Worm (Caenorhabditis elegans) whole organism, dauer: ENCODE measurements around the gene F21D12.2.

Experiments
- unc-62 ChIP-seq: sonication (generic microtip); optimal IDR thresholded peaks from 2 replicates; lab custom pipeline; 2017; ENCODE audit warnings: missing biosample characterization, missing genetic modification reagents, missing genetic modification characterization

Gene F21D12.2

DNA sequence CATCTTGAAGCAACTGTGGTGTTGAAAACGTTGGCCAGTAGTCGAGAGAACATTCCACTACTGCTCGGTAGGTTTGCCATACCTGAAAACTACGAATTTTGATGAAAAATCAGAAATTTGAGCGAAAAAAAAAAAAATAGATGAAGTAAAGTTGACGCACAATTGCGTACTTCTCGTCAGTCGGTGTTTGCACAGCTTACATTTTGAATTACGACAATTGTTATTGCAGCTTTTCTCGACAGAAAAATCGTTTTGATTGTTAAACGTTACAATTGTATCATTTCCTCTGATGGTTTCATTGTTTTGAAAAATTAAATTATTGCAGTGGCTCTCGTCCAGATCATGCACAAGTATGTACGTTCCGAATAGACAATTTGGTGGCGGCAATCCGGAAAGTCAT lies 7.5 kb upstream of the F21D12.2 start, which contains the start of the genes F45E12.5 and cnep-1:
Gene F45E12.5 (minus strand): TSS at position 93 of the 400 bp plus-strand sequence.
Gene cnep-1 (plus strand): TSS at position 326 of the 400 bp plus-strand sequence.
- TF ChIP-seq unc-62: no peak

ce11 chrII:7314083-7314482 lies 3.5 kb upstream of the F21D12.2 start, which contains the start of gene F45E12.6:
Gene F45E12.6 (minus strand): TSS chrII:7314183.
- TF ChIP-seq unc-62: no peak

DNA sequence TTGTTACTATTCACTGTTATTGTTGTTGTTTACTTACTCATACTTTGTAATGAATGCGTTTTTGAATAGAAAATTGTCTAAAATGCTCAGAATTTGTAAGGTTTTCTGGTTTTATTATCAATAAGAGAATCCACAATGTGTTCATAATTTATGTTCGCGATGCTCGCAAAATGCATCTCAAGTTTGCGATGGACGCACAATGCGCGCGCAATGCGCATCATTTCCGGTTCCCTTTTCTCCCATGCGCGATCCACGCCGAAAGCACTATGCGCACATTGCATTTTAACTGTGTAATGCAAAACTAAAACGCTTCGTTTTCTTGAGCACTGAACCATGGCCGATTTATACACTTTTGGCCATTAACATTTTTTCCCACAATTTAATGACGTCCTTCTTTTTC lies 1.9 kb downstream of the F21D12.2 start:
- no peak for TF ChIP-seq unc-62

DNA sequence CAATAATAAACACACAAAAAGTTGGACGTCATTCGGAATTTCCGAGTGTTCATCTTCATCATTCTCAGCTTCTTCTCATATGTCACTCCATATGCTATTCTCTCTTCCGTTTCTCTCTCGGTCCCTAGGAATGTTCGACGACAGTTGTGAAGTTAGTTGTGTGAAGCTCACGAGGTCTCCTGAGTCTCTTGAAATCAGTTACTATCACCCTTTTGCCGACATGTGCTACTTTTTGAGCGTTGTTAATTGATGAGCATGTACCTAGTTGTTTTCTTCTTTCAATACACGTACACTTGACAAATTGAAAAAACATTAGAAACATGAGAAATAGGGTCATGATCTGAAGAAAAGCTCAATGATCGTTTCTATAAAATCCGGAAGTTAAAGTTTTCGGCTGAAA lies 5.7 kb downstream of the F21D12.2 start:
- TF ChIP-seq unc-62: no peak

DNA sequence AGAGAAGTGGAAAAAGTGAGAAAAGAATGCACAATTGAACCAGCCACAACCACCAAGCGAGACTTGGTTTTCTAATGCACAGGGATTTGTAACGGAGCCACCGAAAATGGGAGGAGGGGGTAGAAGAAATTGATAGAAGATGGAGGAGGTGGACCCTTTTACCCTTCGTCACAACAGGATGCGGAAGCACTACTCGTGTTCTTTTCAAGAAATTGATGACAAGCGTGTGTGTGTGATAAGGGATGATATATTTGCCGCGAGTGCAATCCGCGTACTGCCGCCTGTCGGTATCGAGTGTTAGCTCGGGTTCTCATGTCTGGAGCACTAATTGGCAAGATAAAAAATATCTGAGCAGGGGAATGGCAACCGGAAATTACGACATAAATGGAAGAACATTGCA lies 6.4 kb downstream of the F21D12.2 start, which contains the start of gene F21D12.3:
Gene F21D12.3 (minus strand): TSS at position 101 of the 400 bp plus-strand sequence.
- no peak for TF ChIP-seq unc-62

- TF ChIP-seq unc-62: no peak
These were observed 7.5 kb downstream of the F21D12.2 start for ce11 chrII:7325063-7325480.

DNA sequence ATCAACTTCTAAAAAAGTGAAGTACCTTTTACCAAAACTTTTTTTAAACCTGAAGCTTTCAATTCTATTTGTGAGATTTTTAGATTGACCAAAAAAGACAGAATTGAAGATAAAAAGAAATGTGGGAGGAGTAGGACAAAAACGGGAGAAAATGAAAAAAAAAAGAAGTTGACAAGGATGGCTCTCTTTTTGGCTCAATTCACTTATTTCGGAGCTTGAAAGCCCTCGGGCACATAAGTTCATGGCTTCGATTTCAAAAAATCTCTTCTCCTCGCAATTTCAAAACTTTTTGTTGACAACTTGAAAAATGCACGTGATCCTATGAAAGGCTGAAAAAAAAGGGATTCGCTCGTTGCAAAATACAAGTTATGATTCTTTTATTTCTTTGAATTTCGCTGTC lies 8.6 kb downstream of the F21D12.2 start:
- TF ChIP-seq unc-62: no peak

DNA sequence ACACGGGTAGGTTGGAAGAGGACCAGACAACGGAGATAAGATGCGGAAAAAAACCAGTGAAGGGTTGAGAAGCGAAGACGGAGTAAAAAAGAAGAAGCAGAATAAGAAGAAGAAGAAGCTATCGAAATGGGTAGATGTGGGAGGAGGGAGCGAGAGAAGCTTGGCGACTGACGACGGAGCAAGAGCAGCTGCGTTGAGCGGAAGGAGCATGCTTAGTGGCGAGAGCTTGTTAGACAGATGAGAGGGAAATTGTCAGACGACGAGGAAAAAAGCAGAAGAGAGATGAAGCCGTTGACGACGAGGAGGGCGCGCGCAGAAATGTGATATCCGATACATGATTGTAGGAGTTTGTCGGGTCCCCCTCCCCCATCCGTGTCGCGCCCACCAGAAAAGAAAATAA lies 9.4 kb downstream of the F21D12.2 start:
- TF ChIP-seq unc-62: no peak

DNA sequence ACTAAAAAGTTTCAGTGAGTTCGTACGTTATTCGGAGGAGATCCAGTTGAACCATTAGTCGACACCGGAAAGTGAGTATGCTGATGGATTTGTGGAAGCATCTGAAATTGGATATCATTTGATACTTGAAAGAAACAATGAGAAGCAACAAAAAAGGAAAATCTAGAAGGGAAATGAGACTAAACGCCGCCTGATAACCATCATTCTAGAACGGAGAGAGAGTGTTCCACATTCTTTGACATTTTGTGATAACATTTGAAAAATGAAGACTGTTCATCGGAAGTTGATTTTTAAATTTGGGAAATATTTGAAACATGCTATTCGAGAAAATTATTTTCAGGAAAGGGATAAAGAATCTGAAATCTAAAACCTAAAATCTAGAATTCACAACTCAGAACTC lies 13.7 kb downstream of the F21D12.2 start, which contains the start of gene npax-1:
Gene npax-1 (minus strand): TSS at position 101 of the 400 bp plus-strand sequence.
- no peak for TF ChIP-seq unc-62

ce11 chrII:7337469-7337893 lies 19.9 kb downstream of the F21D12.2 start:
- no peak for TF ChIP-seq unc-62

DNA sequence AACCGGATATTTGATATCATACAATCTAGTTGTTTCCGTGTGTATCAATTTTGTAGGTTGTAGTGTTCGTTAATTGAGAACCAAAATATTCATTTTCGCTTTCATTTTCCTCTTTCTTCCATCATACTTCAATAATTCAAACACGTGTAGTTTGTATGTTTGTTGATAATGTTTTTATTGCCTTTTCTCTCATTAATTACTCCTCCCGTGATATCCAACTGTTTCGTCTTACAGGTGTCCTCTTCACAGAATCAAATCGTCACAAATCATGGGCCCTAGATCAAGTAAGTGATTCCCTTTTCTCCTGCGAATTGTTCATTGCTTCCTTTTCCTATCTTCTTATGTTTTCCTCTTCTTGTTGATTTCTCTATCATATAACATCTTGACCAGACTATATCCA lies 21.4 kb downstream of the F21D12.2 start, which contains the start of gene nhr-21:
Gene nhr-21 (plus strand): TSS at position 235 of the 400 bp plus-strand sequence.
- TF ChIP-seq unc-62: no peak

- no peak for TF ChIP-seq unc-62
These were observed 23.1 kb downstream of the F21D12.2 start for ce11 chrII:7340703-7341102.

DNA sequence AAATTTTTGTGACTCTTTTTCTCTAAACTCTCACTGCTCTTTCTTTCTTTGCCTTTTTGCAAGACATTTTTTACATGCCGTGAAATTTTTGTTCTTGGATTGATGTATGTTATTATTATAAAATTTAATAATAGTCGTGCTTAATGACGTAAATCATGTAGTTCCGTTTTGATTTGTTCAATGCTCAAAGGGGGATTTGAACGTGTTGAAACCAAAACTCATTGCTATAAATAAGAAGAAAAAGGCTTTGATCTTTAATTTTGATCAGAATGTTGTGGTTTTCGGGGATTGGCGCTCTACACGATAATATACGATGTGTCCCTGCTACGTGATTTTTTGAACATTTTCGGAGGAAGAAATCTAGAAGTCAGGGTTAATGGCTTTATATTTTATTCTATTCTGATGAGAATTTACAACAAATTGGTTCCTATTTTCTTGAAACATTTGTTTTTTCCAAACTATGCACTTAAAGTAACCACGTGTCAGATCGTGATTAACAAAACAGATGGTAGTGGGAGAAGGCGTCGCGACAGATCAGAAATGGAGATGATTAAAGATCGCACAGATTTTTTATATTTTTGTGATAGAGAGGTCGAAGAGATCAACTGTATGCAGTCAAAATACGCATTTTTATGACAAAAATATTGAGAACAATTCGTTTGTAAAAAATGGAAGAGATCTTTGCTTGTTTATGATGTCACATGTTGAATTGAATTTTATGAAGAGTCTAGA lies 24.2 kb downstream of the F21D12.2 start:
- no peak for TF ChIP-seq unc-62

- TF ChIP-seq unc-62: no peak
These were observed 25.3 kb downstream of the F21D12.2 start for ce11 chrII:7342884-7343283.

DNA sequence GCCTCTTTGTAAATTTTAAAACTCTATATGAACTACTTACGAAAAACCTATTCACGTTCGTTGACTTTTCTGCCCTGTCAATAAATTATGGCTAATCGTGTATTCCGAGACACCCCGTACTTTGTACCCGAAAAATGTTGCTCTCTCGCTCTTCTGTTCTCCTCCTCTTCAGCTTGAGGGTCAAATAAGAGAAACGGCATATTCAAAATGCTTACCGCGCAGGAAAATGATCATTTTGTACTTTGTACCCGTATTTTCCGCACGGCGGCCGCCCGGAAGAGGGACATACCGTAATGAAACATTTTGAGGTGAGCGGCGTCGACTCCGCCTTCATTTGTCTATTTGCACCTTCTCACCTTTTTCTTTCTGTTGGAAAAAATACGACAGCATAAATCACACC lies 26.1 kb downstream of the F21D12.2 start:
- TF ChIP-seq unc-62: no peak

- TF ChIP-seq unc-62: no peak
These were observed 28.3 kb downstream of the F21D12.2 start for ce11 chrII:7345858-7346257.

DNA sequence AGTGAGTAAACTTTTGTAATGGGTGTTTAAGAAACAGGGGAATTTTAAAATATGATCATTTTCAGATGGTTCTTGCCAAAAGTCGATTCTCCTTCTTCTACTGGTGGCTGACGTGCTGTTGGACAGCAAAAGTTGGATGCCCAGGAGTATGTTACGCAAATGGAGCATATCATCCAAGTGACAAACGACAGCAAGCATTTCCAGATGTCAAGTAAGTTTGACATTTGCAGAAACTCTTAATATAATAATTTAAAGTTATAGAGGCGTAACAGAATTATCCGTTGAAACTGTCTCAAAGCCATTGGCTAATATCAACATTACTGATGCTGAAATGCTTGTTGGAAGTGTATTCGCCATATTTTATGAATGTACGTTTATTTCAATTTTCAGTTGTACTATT lies 30.5 kb downstream of the F21D12.2 start:
- TF ChIP-seq unc-62: no peak

ce11 chrII:7352507-7352906 lies 34.9 kb downstream of the F21D12.2 start, which contains the start of gene hsp-4:
Gene hsp-4 (minus strand): TSS chrII:7352645.
- TF ChIP-seq unc-62: no peak
